Fruit fly (Drosophila melanogaster) Kc167 (cell line): Measurements from ENCODE around the gene CG7888.

Experiments
- Myc ChIP-seq: fragments of >200 bp; optimal IDR thresholded peaks from 2 replicates; lab custom pipeline; 2017; ENCODE audit warnings: missing external identifiers
- Sin3A ChIP-seq: fragments of >200 bp; optimal IDR thresholded peaks from 2 replicates; lab custom pipeline; 2018; ENCODE audit warnings: missing external identifiers
- h ChIP-seq: fragments of >200 bp; optimal IDR thresholded peaks from 3 replicates; lab custom pipeline; 2018; ENCODE audit warnings: missing external identifiers
- insv ChIP-seq: fragments of >200 bp; optimal IDR thresholded peaks from 3 replicates; lab custom pipeline; 2018; ENCODE audit warnings: missing external identifiers
- psq ChIP-seq: fragments of >200 bp; optimal IDR thresholded peaks from 2 replicates; lab custom pipeline; 2017; ENCODE audit warnings: missing external identifiers
- ttk ChIP-seq: sonication (Bioruptor generic); optimal IDR thresholded peaks from 2 replicates; lab custom pipeline; 2017; ENCODE audit warnings: missing external identifiers

CG7888 gene

DNA sequence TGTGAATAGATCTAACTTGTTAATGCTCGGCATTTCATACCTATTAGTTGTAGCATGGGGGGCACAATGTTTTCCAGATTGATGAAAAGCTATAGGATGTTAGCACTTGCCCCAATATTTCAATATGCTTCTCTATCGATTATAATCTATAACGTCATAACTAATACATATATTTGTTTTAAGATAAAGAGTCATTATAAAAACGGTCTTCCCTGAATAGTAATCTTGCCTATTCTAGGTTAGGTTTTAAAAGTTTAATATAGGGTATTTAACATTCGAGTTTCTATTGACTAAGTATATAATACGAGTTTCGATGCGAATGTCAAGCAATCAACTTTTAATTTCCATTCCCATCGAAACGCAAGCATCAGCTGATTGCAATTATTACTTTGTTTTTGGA is 7.4 kb downstream of the CG7888 start, which contains the start of the genes CG6321 and Blos2:
Gene CG6321, minus strand, starts transcription at position 25 of the 400 bp plus-strand sequence.
Gene Blos2, plus strand, starts transcription at position 372 of the 400 bp plus-strand sequence.
- TF ChIP-seq ttk (lab: Kevin White, UChicago) (no peak), Myc (lab: Kevin White, UChicago) (no peak), insv (lab: Kevin White, UChicago) (no peak), h (lab: Kevin White, UChicago) (no peak)

DNA sequence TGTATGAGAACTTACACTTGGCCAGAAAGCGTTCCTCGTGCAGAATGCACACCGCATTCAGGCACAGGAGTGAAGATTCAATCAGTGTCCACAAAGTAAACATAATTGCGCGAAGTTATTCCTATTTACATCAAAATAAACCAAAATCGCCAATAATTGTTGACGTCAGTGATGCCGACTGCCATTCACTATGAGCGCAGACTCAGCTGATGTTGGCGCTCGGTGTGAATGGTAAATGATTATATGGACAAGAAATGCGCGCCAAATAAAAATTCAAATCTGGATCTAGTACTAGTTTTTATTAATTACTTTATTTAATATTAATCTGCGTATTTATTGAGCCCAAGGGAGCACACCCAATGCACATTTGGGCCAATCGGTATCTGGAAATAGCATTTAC is 8.6 kb downstream of the CG7888 start, which contains the start of gene CG32069:
Gene CG32069, minus strand, starts transcription at position 174 of the 400 bp plus-strand sequence.
- no peak for TF ChIP-seq insv (lab: Kevin White, UChicago)
- TF ChIP-seq h (lab: Kevin White, UChicago), result no peak
- no peak for TF ChIP-seq Sin3A
- TF ChIP-seq psq (lab: Kevin White, UChicago), result no peak

dm6 chr3L:11064689-11065088 is 10.9 kb downstream of the CG7888 start, which contains the start of the genes CG32075, CG45101 and SuUR:
CG32075 (minus strand) TSS chr3L:11064941.
CG45101 (plus strand) TSS chr3L:11064991.
SuUR (plus strand) TSS chr3L:11064991.
- TF ChIP-seq h (lab: Kevin White, UChicago) (no peak), insv (lab: Kevin White, UChicago) (no peak)

DNA sequence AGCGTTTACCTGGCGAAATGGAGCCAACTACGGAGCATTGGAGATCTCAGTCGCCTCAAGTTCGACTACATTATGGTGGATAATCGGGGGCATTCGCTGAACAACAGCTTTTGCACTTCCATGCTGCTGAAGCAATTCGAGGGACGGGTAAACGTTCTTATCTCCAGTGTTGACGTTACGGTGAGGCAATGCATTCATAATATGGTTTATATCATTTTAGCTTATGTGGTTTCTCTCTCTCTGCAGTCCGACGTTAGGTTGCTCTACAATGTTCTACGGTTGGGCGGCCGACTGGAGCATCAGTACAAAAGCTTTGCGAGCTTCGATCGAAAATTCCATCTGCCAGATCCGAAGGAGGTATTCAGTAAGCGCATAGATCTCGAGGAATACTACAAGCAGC is 12.0 kb downstream of the CG7888 start:
- TF ChIP-seq h (lab: Kevin White, UChicago), result no peak
- no peak for TF ChIP-seq Sin3A
- no peak for TF ChIP-seq psq (lab: Kevin White, UChicago)
- no peak for TF ChIP-seq ttk (lab: Kevin White, UChicago)
- no peak for TF ChIP-seq insv (lab: Kevin White, UChicago)
- TF ChIP-seq Myc (lab: Kevin White, UChicago), result no peak

DNA sequence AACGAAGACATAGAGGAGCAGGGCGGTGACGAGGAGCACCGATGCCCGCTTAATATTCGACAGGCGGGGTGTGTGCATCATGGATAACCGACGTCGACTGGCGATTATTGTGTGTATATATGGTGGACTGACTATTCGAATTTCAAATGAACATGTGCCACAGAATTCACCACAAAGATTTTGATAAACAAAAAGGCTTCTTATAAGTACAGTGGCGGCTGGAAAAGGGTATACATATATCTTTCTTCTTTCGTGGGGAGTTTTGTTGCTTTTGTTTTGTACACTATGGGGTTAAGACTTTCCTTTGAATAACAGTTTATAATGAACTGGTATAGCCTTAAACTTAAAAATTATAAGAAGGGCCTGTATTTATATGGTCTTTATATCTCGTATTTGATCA is 15.9 kb downstream of the CG7888 start, which contains the start of gene CG6310:
Gene CG6310, minus strand, starts transcription at position 101 of the 400 bp plus-strand sequence.
- TF ChIP-seq h (lab: Kevin White, UChicago) (no peak), insv (lab: Kevin White, UChicago) (no peak), Sin3A (no peak), Myc (lab: Kevin White, UChicago) (no peak), psq (lab: Kevin White, UChicago) (no peak), ttk (lab: Kevin White, UChicago) (no peak)

DNA sequence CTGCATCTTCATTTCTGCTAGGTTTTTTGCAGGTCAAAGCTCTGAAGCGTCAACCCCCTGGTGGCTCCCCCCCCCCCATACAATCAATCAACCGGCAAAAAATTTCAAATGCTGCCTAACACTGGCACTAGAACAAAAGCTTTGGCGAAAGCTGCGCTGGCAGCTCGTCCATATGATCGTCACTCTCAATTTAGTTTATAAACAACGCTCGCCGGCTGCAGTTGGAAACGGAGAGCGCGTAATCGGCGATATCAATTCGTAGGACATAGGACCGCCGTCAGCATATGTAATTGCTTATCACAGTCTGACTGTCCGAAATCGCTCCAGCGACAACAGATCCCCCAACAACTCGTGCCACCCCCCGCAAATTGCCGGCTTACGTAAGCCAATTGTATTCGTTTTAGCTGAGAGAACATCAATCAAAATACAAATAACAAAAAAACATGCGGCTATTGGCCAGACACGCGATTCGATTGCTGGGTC is 16.6 kb downstream of the CG7888 start, which contains the start of gene Mocs1:
Gene Mocs1, plus strand, starts transcription at position 155 of the 483 bp plus-strand sequence.
- TF ChIP-seq insv (lab: Kevin White, UChicago), result no peak
- TF ChIP-seq psq (lab: Kevin White, UChicago), result no peak
- TF ChIP-seq ttk (lab: Kevin White, UChicago), result no peak
- no peak for TF ChIP-seq Sin3A
- no peak for TF ChIP-seq h (lab: Kevin White, UChicago)
- TF ChIP-seq Myc (lab: Kevin White, UChicago), result no peak

DNA sequence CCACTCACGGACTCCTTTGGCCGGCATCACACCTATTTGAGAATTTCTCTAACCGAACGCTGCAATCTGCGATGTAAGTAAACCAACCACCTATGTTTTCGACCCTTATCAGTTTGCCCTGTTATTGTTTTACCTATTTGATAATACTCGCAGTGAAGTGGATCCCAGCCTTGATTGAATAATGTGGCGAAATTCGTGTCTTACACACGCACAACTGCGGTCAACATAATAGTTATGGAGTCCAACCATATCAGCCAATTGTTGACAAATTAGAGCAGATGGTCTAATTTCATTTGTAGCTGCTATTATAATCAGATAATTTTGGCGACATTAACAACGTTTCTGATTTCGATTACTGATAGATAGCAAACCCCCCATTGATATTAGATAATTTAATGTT is 17.2 kb downstream of the CG7888 start:
- no peak for TF ChIP-seq h (lab: Kevin White, UChicago)
- TF ChIP-seq insv (lab: Kevin White, UChicago), result no peak
- TF ChIP-seq Myc (lab: Kevin White, UChicago), result no peak
- TF ChIP-seq psq (lab: Kevin White, UChicago), result no peak
- TF ChIP-seq Sin3A, result no peak
- no peak for TF ChIP-seq ttk (lab: Kevin White, UChicago)

DNA sequence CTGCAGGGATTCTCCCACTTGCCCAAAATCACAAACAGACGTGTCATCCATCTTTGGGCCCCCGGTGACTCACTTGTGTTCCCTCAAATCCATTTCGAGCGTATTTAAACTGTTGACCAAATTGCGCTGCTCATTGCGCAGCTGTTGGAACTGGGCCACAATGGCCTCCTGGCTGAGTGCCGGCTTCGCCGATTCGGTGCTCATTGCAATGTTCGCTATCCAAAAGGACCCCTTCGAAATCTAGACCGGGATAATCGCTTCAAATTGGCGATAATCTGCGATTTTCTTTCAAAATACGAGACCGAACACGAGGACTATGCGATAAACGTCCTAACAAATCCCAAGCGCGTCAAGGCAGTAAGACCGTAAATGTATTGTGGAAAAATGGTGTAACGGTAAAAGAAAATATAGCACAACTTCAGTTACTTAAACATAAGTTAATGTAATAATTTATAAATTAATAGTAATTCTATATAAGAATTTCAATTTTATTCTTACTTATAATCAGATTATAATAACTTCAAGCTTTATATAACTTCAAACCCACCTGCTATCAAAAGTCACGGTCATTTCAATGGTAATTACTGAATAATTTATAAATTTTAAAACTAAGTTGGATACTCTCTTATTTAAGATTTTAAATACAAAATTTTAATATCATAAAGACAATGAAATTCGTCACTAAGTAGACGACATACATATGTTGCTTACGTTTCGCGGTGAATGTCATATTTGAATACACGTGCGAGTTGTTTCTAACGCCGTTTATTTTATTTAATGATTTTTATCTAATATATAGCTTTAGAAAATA is 20.4 kb downstream of the CG7888 start, which contains the start of the genes Pfdn2 and Noc1:
Gene Pfdn2, minus strand, starts transcription at position 346 of the 811 bp plus-strand sequence.
Gene Noc1, plus strand, starts transcription at position 727 of the 811 bp plus-strand sequence.
- no peak for TF ChIP-seq Myc (lab: Kevin White, UChicago)
- TF ChIP-seq insv (lab: Kevin White, UChicago), result no peak
- TF ChIP-seq ttk (lab: Kevin White, UChicago), result no peak
- no peak for TF ChIP-seq psq (lab: Kevin White, UChicago)
- TF ChIP-seq h (lab: Kevin White, UChicago), result no peak
- no peak for TF ChIP-seq Sin3A

dm6 chr3L:11083605-11084004 is 29.8 kb downstream of the CG7888 start:
- no peak for TF ChIP-seq insv (lab: Kevin White, UChicago)
- TF ChIP-seq ttk (lab: Kevin White, UChicago), result no peak
- no peak for TF ChIP-seq h (lab: Kevin White, UChicago)
- TF ChIP-seq psq (lab: Kevin White, UChicago), result no peak
- TF ChIP-seq Myc (lab: Kevin White, UChicago), result no peak
- no peak for TF ChIP-seq Sin3A

- no peak for TF ChIP-seq ttk (lab: Kevin White, UChicago)
Observed at dm6 chr3L:11084557-11085231, 30.9 kb downstream of the CG7888 start.

dm6 chr3L:11085810-11086209 is 32.0 kb downstream of the CG7888 start:
- TF ChIP-seq insv (lab: Kevin White, UChicago) (no peak), Sin3A (no peak), psq (lab: Kevin White, UChicago) (no peak), h (lab: Kevin White, UChicago) (no peak), Myc (lab: Kevin White, UChicago) (no peak), ttk (lab: Kevin White, UChicago) (no peak)
